Worm (Caenorhabditis elegans): ENCODE measurements around the gene F11G11.13.
"Not testable (repeated sequence)": the region's sequence is repeated elsewhere in the genome, so short reads cannot be mapped to it uniquely, and the experiment has no call there.

The F11G11.13 gene

DNA sequence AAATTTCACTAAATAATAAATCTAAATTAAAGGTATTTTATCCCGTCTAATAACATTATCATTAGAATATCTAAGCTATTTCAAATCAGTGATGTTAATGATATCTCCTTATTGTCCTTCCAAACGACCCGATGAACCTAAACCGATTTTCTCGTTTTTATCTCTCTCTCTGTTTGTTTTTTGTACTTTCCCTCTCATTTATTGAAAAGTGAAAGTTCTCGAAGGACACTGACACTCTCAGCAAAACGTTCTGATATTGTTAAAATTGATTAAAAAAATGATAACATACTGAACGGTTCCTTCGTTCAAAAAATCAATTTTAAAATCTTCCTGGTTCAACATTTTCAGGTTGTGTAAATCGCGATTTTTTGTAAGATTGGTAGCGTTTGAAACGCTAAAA is at the start of gene F11G11.13:
Gene F11G11.13, minus strand, starts transcription at position 89 of the 400 bp plus-strand sequence.
- no peak for TF ChIP-seq unc-62 (GFP tag; optimal IDR thresholded peaks at IDR 0.05)

DNA sequence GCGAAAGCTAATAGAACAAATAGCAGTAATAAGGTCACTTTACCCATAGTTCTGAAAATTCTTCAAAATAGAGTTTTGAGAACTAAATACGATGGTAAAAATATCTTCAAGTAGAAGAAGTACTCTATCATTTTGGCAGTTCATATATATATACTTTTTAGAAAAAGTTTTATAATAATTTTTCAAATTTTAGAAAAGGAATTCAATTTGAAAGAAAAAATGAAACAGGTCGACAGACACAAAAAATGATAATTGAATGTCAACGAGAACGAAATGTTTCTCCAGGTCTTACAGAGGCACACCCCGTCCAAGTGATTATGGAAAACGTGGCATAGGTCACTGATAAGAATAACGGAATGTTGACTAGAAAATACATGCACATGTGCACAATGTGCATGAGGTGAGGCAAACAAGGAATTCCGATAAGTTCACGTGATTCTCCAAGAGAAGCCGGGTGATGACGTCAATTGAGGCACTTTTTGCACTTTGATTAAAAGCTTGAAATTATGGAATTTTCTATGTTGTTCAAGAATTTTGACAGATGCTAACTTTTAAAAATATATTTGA is 49.3 kb upstream of the F11G11.13 start, which contains the start of gene aagr-2:
Gene aagr-2, minus strand, starts transcription at position 51 of the 567 bp plus-strand sequence.
- no peak for TF ChIP-seq unc-62 (GFP tag; optimal IDR thresholded peaks at IDR 0.05)

DNA sequence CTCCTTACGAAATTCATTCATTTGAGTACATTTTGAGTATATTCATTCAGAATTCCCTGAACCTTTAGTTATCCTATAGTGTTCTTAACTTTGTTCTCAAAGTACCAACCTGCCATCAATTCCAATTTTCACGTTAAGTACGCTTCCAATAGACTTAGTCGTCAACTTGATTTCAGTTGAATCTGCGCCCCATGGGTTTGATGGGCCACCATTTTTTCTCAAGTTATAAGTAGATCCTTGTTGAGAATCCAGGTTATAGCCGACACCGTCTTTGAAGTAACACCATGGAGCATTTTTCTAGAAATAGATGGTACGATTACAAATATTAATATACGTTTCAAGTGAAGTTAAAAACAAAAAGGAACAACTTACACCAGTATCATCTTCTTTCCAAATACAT is 48.8 kb upstream of the F11G11.13 start:
- no peak for TF ChIP-seq unc-62 (GFP tag; optimal IDR thresholded peaks at IDR 0.05)

DNA sequence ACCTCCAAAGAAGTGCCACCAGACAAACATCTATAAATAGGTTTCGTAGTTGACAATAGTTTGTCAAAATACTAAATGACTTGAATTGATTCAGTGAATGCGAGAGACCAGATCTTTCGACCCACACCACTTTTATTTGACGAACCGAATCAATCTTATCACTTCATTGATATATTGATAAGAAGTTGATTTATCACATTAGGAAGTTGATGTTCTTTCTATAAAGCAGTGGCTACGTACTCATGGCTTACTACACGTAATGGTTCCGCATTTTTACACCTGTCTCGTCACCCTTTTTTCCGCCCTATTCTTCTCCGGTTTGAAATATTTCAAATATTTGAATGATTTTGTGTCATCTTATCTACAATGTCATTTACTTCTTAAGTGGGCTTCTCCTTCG is 44.6 kb upstream of the F11G11.13 start:
- no peak for TF ChIP-seq unc-62 (GFP tag; optimal IDR thresholded peaks at IDR 0.05)

DNA sequence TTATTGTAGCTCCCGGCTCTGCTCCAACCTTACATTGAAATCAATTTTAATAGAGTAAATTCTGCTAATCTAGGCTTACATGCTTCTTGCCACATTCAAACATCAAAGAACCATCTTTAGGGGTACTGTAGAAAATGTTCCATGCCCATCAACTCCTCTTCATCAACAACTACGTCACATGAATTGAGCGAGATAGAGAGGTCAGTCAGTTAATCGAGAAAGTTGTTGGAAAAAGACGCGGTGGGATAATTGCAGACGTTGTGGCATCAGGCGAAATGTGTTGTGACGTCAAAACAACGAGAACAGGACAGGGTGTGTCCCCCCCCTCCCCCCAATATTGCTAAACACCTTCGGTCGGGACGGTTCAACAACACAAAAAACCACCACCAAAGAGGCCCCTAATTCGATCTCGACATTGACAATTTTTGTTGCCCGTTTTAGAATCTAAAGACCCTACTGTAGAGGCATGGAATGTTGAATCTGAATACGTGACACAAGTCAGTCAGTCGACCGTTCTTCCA is 42.6 kb upstream of the F11G11.13 start:
- no peak for TF ChIP-seq unc-62 (GFP tag; optimal IDR thresholded peaks at IDR 0.05)

DNA sequence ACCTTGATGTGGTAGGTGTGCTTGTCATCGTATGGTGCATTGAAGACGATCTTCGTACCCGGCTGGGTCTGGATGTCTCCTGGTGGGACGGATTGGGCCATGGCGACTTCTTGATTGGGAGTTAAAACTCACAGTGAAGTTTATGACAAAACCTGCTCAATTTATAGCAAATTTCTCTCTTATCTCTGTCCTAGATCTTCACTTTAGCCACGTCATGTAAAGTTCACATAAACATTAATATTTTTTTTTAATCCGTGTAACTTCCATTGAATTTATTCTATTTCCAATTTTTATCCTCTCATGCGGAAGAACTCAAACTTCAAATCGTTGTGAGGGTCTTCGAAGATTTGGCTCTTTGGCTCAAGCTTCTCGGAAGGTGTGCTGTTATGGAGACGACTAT is 40.5 kb upstream of the F11G11.13 start, which contains the start of gene msp-31:
Gene msp-31, minus strand, starts transcription at position 101 of the 400 bp plus-strand sequence.
- not testable (repeated sequence) for TF ChIP-seq unc-62 (GFP tag; optimal IDR thresholded peaks at IDR 0.05)

DNA sequence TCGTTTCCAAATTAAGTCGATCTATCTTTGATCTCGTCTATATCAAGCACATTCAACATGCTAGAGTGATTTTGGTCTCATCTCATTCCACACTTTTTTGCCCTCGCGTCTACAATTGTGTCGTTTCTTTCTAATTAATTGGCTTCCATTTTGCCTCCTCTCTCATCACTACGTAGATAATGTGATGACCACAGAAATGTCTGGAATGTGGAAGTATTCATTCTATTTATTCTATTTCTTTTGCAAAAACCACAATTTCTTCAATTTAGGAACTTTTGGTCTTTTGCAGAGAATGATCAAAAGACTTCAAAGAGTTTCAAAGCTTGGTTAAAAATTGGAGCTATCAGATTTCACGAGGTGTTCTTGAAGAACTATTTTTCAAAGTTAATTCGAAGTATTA is 39.6 kb upstream of the F11G11.13 start:
- no peak for TF ChIP-seq unc-62 (GFP tag; optimal IDR thresholded peaks at IDR 0.05)

DNA sequence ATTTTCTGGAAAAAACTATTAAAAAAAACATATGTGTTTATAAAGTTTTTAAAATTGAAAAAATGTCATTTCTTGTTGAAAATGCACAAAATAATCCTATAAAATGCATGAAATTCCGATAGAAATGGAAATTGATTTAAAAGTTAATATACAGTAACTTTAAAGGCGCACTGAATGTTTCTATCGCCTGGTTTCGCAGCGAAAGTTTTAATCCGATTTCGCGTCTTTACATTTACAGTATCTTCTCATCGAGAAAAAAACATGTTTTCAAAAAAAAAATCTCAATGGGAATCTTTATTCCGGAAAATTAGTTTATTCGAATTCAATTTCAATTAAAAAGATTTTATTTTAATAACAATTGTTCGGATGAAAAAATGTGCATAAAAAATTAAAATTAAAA is 38.2 kb upstream of the F11G11.13 start, which contains the start of gene R05F9.11:
Gene R05F9.11, minus strand, starts transcription at position 5 of the 400 bp plus-strand sequence.
- no peak for TF ChIP-seq unc-62 (GFP tag; optimal IDR thresholded peaks at IDR 0.05)

DNA sequence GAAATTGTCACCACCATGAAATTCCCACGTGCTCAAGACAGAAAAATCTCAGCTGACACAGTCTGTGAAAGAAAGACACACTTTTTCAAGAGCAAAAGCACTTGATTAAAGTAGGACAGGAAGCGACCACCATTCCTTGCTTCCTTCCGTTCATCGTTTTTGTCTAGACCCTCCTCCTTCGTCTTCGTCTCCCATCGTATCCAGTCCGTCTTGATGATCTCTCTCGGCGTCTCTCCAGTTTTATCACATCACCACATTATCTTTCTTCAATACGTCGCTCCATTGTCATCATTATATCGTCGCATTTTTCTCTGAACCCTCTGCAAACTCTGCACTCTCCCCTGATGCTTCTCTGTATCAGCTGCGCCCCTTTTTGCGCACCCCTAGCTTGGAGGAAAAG is 32.2 kb upstream of the F11G11.13 start:
- TF ChIP-seq unc-62 (GFP tag; optimal IDR thresholded peaks at IDR 0.05) = no peak

DNA sequence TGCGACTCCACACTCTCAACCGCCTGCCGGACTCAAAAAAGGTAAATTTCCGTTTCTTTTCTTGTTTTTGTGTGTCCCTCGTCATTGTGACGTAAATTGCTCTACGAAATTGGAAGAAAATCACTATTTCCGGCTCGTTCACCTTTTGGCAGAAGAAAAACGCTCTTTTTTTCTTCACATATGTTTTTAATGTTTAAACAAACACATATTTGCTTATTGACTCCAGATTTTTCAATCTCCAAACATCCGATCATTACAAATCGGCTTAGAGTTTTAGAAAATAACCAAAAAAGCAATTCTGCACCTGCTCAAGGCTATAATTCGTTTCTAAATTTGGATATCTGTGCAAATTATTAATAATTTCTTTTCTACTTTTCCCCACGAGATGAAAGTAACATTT is 29.9 kb upstream of the F11G11.13 start:
- no peak for TF ChIP-seq unc-62 (GFP tag; optimal IDR thresholded peaks at IDR 0.05)

DNA sequence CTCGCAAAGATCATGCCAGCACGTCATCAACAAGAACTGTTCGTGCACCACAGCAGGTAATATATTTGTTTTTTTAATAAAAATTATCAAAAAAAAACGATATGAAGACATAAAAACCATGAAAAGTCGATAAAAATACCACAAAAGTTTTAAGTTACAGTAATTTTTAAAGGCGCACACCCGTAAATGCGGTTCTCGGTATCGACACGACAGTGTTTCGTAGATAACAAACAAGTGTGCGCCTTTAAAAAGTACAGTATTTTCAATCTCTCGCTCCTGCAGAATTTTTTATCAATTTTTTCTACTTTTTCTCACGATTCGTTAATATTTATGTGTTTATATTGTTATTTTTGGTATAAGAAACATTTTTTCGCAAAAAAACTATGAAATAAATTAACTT is 29.4 kb upstream of the F11G11.13 start:
- TF ChIP-seq unc-62 (GFP tag; optimal IDR thresholded peaks at IDR 0.05) = no peak

DNA sequence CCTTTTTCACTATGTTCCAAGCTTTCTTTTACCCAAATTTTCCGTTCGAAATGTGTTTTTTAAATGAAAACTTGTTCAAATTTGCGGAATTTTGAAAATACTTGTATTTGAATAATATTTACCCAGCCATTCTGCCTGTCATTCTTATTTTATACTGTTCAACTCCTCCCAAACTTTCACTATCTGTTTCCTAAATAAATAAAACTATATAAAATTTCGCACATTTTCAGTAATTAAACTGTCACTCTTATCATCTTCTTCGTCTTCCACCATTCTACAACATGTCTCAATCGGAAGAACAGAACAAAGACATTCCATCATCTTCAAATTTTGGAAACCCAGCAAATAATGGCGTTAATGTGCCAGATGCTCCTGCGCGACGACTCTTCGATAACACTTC is 28.8 kb upstream of the F11G11.13 start, which contains the start of gene btbd-10:
Gene btbd-10, plus strand, starts transcription at position 231 of the 400 bp plus-strand sequence.
- TF ChIP-seq unc-62 (GFP tag; optimal IDR thresholded peaks at IDR 0.05) = no peak

DNA sequence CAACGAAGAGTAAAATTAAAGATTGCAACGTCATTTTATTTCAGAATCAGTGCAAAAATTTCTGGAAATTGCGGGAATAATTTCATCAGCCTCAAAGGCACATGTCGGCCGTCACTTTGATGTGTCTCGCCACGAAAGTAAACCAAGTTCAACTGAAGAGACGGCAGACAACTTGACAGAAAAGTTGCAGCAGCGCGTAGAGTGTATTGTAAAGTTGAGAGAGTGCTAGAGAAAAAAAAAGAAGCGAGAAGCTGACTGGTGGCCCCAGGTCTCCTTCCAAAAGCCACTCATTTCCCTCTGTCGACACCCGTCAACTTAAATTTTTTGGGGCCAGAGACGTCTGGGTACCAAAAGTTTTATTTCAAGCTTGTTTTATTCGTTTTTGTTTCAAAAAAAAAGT is 28.3 kb upstream of the F11G11.13 start:
- no peak for TF ChIP-seq unc-62 (GFP tag; optimal IDR thresholded peaks at IDR 0.05)

DNA sequence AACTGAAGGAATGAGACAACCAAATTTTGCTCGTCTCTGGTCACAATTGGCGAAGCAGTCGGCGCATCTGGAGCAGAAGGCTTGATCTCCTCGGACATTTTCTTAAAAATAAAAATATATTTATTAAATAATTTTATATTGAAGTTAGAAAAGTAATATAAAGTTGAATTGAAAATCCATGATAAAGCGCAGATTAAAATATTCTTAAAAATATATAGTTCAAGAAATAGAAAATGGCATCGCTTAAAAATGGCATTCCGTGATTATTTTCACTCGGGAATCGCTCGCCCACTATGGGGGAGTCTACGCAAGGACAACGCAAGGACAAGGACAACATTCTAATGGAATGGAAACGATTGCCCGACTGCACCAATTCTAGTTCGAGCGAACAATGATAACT is 27.7 kb upstream of the F11G11.13 start, which contains the start of gene sgt-1:
Gene sgt-1, minus strand, starts transcription at position 101 of the 400 bp plus-strand sequence.
- TF ChIP-seq unc-62 (GFP tag; optimal IDR thresholded peaks at IDR 0.05) = not testable (repeated sequence)

DNA sequence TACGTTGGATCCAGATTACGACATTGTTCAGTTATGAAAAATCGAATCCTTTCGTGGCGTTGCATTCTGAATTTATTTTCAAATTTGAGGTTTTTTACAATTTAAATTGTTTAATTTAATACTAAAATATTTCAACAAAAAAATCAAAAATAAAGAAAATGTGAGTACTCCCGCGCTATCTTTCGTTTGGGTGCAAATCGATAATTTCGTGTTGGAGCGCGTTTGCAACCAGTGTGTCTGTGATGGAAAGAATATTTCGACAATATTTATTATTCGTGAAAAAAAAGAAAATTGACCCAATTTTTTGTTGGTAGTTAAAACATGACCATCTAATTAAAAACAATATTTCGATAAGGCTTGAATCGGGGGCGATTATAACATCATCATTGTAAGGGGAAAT is 26.1 kb upstream of the F11G11.13 start, which contains the start of gene R05F9.9:
Gene R05F9.9, minus strand, starts transcription at position 66 of the 400 bp plus-strand sequence.
- TF ChIP-seq unc-62 (GFP tag; optimal IDR thresholded peaks at IDR 0.05) = no peak

DNA sequence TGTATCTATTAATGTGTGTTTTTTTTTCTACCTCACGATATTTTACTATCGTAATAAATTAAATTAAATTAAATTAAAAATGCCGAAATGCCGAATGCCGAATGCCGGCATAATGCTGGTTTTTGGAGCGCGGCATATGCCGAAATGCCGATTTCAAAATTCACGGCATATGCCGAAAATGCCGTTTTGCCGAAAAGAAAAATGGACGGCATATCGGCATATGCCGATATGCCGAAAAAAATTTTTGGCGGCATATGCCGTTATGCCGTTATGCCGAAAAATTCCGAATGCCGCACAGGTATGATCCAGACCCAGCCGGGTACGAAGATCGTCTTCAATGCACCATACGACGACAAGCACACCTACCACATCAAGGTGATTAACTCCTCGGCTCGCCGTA is 22.6 kb upstream of the F11G11.13 start, which contains the start of gene msp-32:
Gene msp-32, plus strand, starts transcription at position 301 of the 400 bp plus-strand sequence.
- not testable (repeated sequence) for TF ChIP-seq unc-62 (GFP tag; optimal IDR thresholded peaks at IDR 0.05)

DNA sequence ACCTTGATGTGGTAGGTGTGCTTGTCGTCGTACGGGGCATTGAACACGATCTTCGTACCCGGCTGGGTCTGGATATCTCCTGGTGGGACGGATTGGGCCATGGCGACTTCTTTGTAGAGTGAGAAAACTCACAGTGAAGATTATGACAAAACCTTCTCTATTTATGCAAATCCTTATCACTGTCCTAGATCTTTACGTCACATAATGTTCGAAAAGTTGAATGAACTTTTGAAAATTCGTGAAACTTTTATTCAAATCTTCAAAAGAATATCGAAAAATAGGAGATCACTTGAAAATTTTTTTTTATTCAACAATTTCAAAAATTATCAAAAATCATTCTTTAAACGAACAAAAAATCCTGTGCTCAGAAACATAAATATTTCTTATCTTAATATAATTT is 16.6 kb upstream of the F11G11.13 start, which contains the start of gene msp-33:
Gene msp-33, minus strand, starts transcription at position 101 of the 400 bp plus-strand sequence.
- no peak for TF ChIP-seq unc-62 (GFP tag; optimal IDR thresholded peaks at IDR 0.05)

Data from whole organism, dauer.